Worm (Caenorhabditis elegans) whole organism, L2 larva: Measurements from ENCODE around the gene F11A5.13.

Experiments used
- ceh-16 ChIP-seq: fragments of 150-350 bp; optimal IDR thresholded peaks from 2 replicates; lab custom pipeline; 2014; ENCODE audit warnings: missing biosample characterization, missing genetic modification characterization
- egl-27 ChIP-seq: sonication (generic microtip); optimal IDR thresholded peaks from 3 replicates; lab custom pipeline; 2017; ENCODE audit warnings: missing biosample characterization, missing genetic modification reagents, missing genetic modification characterization
- elt-1 ChIP-seq: fragments of 150-350 bp; optimal IDR thresholded peaks from 2 replicates; lab custom pipeline; 2014; ENCODE audit warnings: missing biosample characterization, missing genetic modification characterization
- elt-3 ChIP-seq: sonication (generic microtip); optimal IDR thresholded peaks from 2 replicates; lab custom pipeline; 2017; ENCODE audit warnings: missing biosample characterization, missing genetic modification characterization
- nhr-11 ChIP-seq: fragments of 150-350 bp; optimal IDR thresholded peaks from 2 replicates; lab custom pipeline; 2014; ENCODE audit warnings: missing biosample characterization, missing genetic modification characterization

- TF ChIP-seq nhr-11 = no peak
- TF ChIP-seq ceh-16 = no peak
- TF ChIP-seq elt-1 (tag; lab: Kevin White, UChicago) = no peak
- no peak for TF ChIP-seq egl-27 (tag; lab: Kevin White, UChicago)
- TF ChIP-seq elt-3 = no peak
Observed at ce11 chrV:16259684-16260083, 33.2 kb upstream of the F11A5.13 start, which contains the start of gene nhr-127.
